Fruit fly (Drosophila melanogaster): ENCODE data around the gene Naa60.
A peak's percentile ranks its signal among the peaks of the same experiment; 100 is the strongest.

The Naa60 gene

DNA sequence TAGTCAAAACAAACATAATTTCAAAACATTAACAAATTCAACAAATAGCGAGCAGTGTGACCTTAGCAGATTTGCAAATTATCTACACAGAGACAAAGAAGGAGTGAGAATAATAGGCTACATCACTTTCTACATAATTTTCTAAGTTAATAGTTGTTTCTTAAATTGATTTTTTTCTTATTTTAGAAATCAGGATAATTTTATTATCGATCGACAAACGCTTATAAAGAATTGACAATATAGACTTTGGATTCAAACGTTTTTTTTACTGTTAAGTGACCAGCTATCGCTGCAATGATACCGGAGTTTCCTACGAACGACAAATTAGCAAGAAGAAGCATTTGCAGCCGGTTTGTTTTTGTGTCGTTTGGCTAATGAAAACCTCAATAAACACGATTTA, 3.6 kb upstream of the Naa60 start, which contains the start of the genes nbs and defl (continued):
- TF ChIP-seq z (GFP tag; IDR thresholded peaks at IDR 0.05) (no peak), wor (GFP tag; IDR thresholded peaks at IDR 0.05) (no peak), Drgx (GFP tag; IDR thresholded peaks at IDR 0.05) (peak; percentile 50; the same call in 1 of the 2 replicates), CG12391 (tag; optimal IDR thresholded peaks at IDR 0.05) (peak; percentile 73), Sry-β (GFP tag; optimal IDR thresholded peaks at IDR 0.05) (peak; percentile 29), CG9215 (GFP tag; IDR thresholded peaks at IDR 0.05) (peak; percentile 81), wek (GFP tag; optimal IDR thresholded peaks at IDR 0.05) (no peak), E2f2 (GFP tag; IDR thresholded peaks at IDR 0.05) (peak; percentile 60), al (GFP tag; IDR thresholded peaks at IDR 0.05) (peak; percentile 76), row (GFP tag; IDR thresholded peaks at IDR 0.05) (peak; percentile 96), Myb (GFP tag; optimal IDR thresholded peaks at IDR 0.05) (peak; percentile 48), slp2 (GFP tag; optimal IDR thresholded peaks at IDR 0.05) (peak; percentile 61), bsh (GFP tag; optimal IDR thresholded peaks at IDR 0.05) (peak in 1 of 2 experiments; percentile 43), Rfx (GFP tag; IDR thresholded peaks at IDR 0.05) (peak; percentile 81), CG3838 (GFP tag; optimal IDR thresholded peaks at IDR 0.05) (peak; percentile 40), CG33557 (GFP tag; optimal IDR thresholded peaks at IDR 0.05) (peak; percentile 16), CG4328 (GFP tag; optimal IDR thresholded peaks at IDR 0.05) (peak; percentile 55), CG16863 (GFP tag; optimal IDR thresholded peaks at IDR 0.05) (peak; percentile 49), schlank (tag; optimal IDR thresholded peaks at IDR 0.05) (no peak), Bdp1 (GFP tag; optimal IDR thresholded peaks at IDR 0.05) (no peak), tgo (GFP tag; IDR thresholded peaks at IDR 0.05) (peak; percentile 72; the same call in 2 of the 3 replicates), BtbVII (GFP tag; optimal IDR thresholded peaks at IDR 0.05) (no peak), CG42726 (GFP tag; IDR thresholded peaks at IDR 0.05; ENCODE audit: partially characterized antibody) (no peak), Side (GFP tag; optimal IDR thresholded peaks at IDR 0.05) (peak; percentile 75), Atf-2 (GFP tag; optimal IDR thresholded peaks at IDR 0.05) (peak; percentile 63), klu (GFP tag; IDR thresholded peaks at IDR 0.05) (peak; percentile 48; the same call in 1 of the 2 replicates), CG8290 (GFP tag; optimal IDR thresholded peaks at IDR 0.05) (peak; percentile 70), CG8290 (tag; optimal IDR thresholded peaks at IDR 0.05) (no peak), Oli (tag; optimal IDR thresholded peaks at IDR 0.05) (peak; percentile 44), Hr51 (GFP tag; optimal IDR thresholded peaks at IDR 0.05) (peak in 1 of 2 experiments; percentile 1), exex (tag; optimal IDR thresholded peaks at IDR 0.05) (peak; percentile 36), Meics (GFP tag; optimal IDR thresholded peaks at IDR 0.05) (peak; percentile 66), zf30C (GFP tag; optimal IDR thresholded peaks at IDR 0.05) (peak; percentile 97), CG15011 (GFP tag; optimal IDR thresholded peaks at IDR 0.05) (no peak), Awh (GFP tag; IDR thresholded peaks at IDR 0.05) (no peak; the same call in 1 of the 2 replicates), stwl (tag; optimal IDR thresholded peaks at IDR 0.05) (peak; percentile 59), CG1647 (GFP tag; optimal IDR thresholded peaks at IDR 0.05) (peak; percentile 31), CG12942 (GFP tag; optimal IDR thresholded peaks at IDR 0.05) (peak; percentile 64), her (GFP tag; optimal IDR thresholded peaks at IDR 0.05) (no peak), ac (GFP tag; optimal IDR thresholded peaks at IDR 0.05) (no peak), CG31441 (GFP tag; IDR thresholded peaks at IDR 0.05) (no peak; the same call in none of the 2 replicates), eve (GFP tag; optimal IDR thresholded peaks at IDR 0.05) (no peak), CG18599 (GFP tag; optimal IDR thresholded peaks at IDR 0.05) (no peak), CG4730 (GFP tag; IDR thresholded peaks at IDR 0.05) (peak; percentile 55), gcm2 (GFP tag; optimal IDR thresholded peaks at IDR 0.05) (no peak), Atf3 (GFP tag; optimal IDR thresholded peaks at IDR 0.05) (peak; percentile 37), CG2889 (GFP tag; IDR thresholded peaks at IDR 0.05) (peak; percentile 54; the same call in 2 of the 3 replicates), CG10462 (GFP tag; optimal IDR thresholded peaks at IDR 0.05) (peak; percentile 9), emc (GFP tag; optimal IDR thresholded peaks at IDR 0.05) (peak; percentile 56), ERR (GFP tag; optimal IDR thresholded peaks at IDR 0.05) (no peak), CG4360 (GFP tag; IDR thresholded peaks at IDR 0.05) (no peak), CG13424 (tag; optimal IDR thresholded peaks at IDR 0.05) (peak; percentile 81)
